Fruit fly (Drosophila melanogaster) whole organism, pupa: ENCODE measurements around the gene Pph13.

Experiments
- CG10348 ChIP-seq: fragments of 200-800 bp; sonication (Bioruptor generic); IDR thresholded peaks from 2 replicates; pipeline ENCODE4 v1.3.6; 2022; ENCODE audit warnings: missing biosample characterization, missing genetic modification characterization
- CG12605 ChIP-seq: fragments of 200-800 bp; sonication (Bioruptor generic); IDR thresholded peaks from 2 replicates; pipeline ENCODE4 v1.3.6; 2022; ENCODE audit warnings: missing biosample characterization, missing genetic modification characterization
- CG13204 ChIP-seq: fragments of 200-800 bp; sonication (Bioruptor generic); optimal IDR thresholded peaks from 2 replicates; lab custom pipeline; 2018; ENCODE audit warnings: missing biosample characterization, mild to moderate bottlenecking, missing genetic modification characterization, moderate library complexity
- CG14655 ChIP-seq: fragments of 200-800 bp; sonication (Bioruptor generic); optimal IDR thresholded peaks from 3 replicates; lab custom pipeline; 2017; ENCODE audit warnings: mild to moderate bottlenecking, missing biosample characterization, missing genetic modification reagents, missing genetic modification characterization
- CG15710 ChIP-seq: fragments of 200-800 bp; sonication (Bioruptor generic); optimal IDR thresholded peaks from 2 replicates; lab custom pipeline; 2018; ENCODE audit warnings: missing biosample characterization, mild to moderate bottlenecking, missing genetic modification characterization, moderate library complexity
- CG17806 ChIP-seq: fragments of 200-800 bp; sonication (Bioruptor generic); optimal IDR thresholded peaks from 2 replicates; lab custom pipeline; 2018; ENCODE audit warnings: missing biosample characterization, mild to moderate bottlenecking, missing genetic modification characterization, moderate library complexity
- CG32121 ChIP-seq: fragments of 200-800 bp; sonication (Bioruptor generic); IDR thresholded peaks from 2 replicates; pipeline ENCODE4 v1.3.6; 2022; ENCODE audit warnings: missing biosample characterization, missing genetic modification characterization
- CG34367 ChIP-seq: fragments of 200-800 bp; sonication (Bioruptor generic); optimal IDR thresholded peaks from 2 replicates; lab custom pipeline; 2018; ENCODE audit warnings: missing biosample characterization, mild to moderate bottlenecking, missing genetic modification characterization
- CG4496 ChIP-seq: fragments of 200-800 bp; sonication (Bioruptor generic); IDR thresholded peaks from 3 replicates; pipeline ENCODE4 v1.3.6; 2022; ENCODE audit warnings: missing biosample characterization, missing genetic modification characterization
- CG8159 ChIP-seq: fragments of 200-800 bp; sonication (Bioruptor generic); optimal IDR thresholded peaks from 3 replicates; lab custom pipeline; 2018; ENCODE audit warnings: missing biosample characterization, mild to moderate bottlenecking, missing genetic modification characterization, moderate library complexity
- CG8301 ChIP-seq: fragments of 200-800 bp; sonication (Bioruptor generic); optimal IDR thresholded peaks from 2 replicates; lab custom pipeline; 2018; ENCODE audit warnings: missing biosample characterization, mild to moderate bottlenecking, missing genetic modification characterization
- CG9948 ChIP-seq: fragments of 200-800 bp; sonication (Bioruptor generic); optimal IDR thresholded peaks from 2 replicates; lab custom pipeline; 2018; ENCODE audit warnings: missing biosample characterization, mild to moderate bottlenecking, missing genetic modification characterization, moderate library complexity
- D1 ChIP-seq: fragments of 200-800 bp; sonication (Bioruptor generic); optimal IDR thresholded peaks from 2 replicates; lab custom pipeline; 2018; ENCODE audit warnings: missing biosample characterization, mild to moderate bottlenecking, missing genetic modification characterization, moderate library complexity
- EcR ChIP-seq: fragments of 200-800 bp; sonication (Bioruptor generic); optimal IDR thresholded peaks from 3 replicates; lab custom pipeline; 2019; ENCODE audit warnings: missing biosample characterization, missing genetic modification characterization, mild to moderate bottlenecking, moderate library complexity, missing genetic modification reagents
- Ets98B ChIP-seq: fragments of 200-800 bp; sonication (Bioruptor generic); IDR thresholded peaks from 2 replicates; pipeline ENCODE4 v1.3.6; 2022; ENCODE audit warnings: missing biosample characterization, missing genetic modification characterization
- Pif1A ChIP-seq: fragments of 200-800 bp; sonication (Bioruptor generic); optimal IDR thresholded peaks from 3 replicates; lab custom pipeline; 2016; ENCODE audit warnings: missing biosample characterization, missing genetic modification characterization
- Pif1B ChIP-seq: fragments of 200-800 bp; sonication (Bioruptor generic); optimal IDR thresholded peaks from 3 replicates; lab custom pipeline; 2016; ENCODE audit warnings: missing biosample characterization, missing genetic modification characterization
- Snoo ChIP-seq: fragments of 200-800 bp; sonication (Bioruptor generic); optimal IDR thresholded peaks from 3 replicates; lab custom pipeline; 2017; ENCODE audit warnings: missing biosample characterization, mild to moderate bottlenecking, missing genetic modification characterization, inconsistent platforms
- fd96Ca ChIP-seq: fragments of 200-800 bp; sonication (Bioruptor generic); IDR thresholded peaks from 3 replicates; pipeline ENCODE4 v1.3.6; 2022; ENCODE audit warnings: missing biosample characterization, missing genetic modification characterization
- gl ChIP-seq: fragments of 200-800 bp; sonication (Bioruptor generic); optimal IDR thresholded peaks from 2 replicates; lab custom pipeline; 2018; ENCODE audit warnings: missing biosample characterization, mild to moderate bottlenecking, missing genetic modification characterization
- rn ChIP-seq: fragments of 200-800 bp; sonication (Bioruptor generic); IDR thresholded peaks from 2 replicates; pipeline ENCODE4 v1.3.6; 2022; ENCODE audit warnings: missing biosample characterization, missing genetic modification characterization

The Pph13 gene

DNA sequence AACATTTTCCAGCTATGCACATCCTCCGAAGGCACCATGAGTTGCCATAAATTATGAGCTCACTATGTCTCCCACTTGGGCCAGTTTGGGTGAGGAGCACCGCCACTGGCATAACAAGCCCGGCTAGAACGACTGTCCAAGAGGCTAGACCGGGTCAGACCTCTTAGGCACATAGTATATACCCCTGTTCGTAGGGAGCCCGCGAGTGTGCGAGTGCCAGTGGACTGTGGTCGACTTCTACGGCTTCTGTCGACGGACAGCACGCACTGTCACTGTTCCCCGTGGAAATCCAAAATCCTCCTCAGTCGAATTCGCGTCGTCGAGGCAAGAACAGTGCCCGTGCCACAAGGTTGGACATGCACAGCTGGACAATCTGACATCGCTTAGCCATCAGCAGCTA lies at the start of gene Pph13:
Pph13 (plus strand) TSS at position 301 of the 400 bp plus-strand sequence.
- TF ChIP-seq CG8159 (tag; lab: Kevin White, UChicago) (no peak), Pif1B (GFP tag; lab: Kevin White, UChicago) (no peak), EcR (no peak), Snoo (no peak)

DNA sequence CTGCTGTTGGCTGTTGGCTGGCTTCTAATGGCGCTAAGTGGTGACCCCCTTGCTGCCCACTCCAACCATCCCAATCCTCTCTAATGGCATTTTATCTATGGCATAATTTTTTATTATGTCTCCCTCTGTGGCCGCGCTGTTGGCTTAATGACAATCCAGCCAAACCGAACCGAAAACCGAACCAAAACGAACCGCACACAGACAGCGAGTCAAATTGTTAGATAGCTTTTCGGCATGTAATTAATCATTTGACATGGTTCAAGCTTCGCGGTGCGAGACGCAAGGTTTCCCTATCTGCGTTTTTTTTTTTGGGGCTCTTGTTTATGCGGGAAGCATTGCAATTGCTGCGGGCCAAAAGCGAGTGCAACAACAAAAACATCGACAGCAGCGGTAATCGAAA lies 49.6 kb upstream of the Pph13 start:
- TF ChIP-seq CG9948 (tag; lab: Kevin White, UChicago) (no peak), CG34367 (tag; lab: Kevin White, UChicago) (no peak), CG4496 (GFP tag; lab: Robert Waterston, UW) (no peak), CG32121 (no peak)

DNA sequence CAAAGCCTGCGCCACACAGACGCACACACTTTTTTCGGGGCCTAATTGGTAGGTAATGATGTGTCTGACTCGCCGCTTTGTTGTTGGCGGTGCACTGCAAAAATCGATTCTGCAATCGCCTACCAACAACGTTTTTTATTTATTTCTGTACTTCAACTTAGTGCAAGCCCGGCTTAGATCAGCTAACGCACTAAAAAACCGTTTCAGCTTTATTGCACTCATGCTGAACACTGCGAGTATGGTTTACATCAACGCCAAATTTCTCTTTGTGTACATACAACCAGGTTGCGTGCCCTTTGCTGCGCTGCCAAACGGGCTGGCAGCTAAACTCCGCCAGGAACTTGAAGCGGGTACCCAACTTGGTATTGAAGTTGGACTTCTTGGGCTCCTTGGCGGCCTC lies 47.0 kb upstream of the Pph13 start:
- no peak for TF ChIP-seq CG10348 (GFP tag; lab: Robert Waterston, UW)
- TF ChIP-seq CG34367 (tag; lab: Kevin White, UChicago), result peak; percentile 71
- TF ChIP-seq Ets98B, result 0 out of 2 replicates have a peak, but pooled peaks have one; percentile 10
- TF ChIP-seq CG14655 (GFP tag; lab: Kevin White, UChicago), result peak; percentile 49
- TF ChIP-seq EcR, result no peak
- TF ChIP-seq fd96Ca (GFP tag; lab: Robert Waterston, UW), result peak; percentile 45; the same call in 1 of the 3 replicates
- peak; percentile 65 for TF ChIP-seq CG9948 (tag; lab: Kevin White, UChicago)
- TF ChIP-seq CG12605, result no peak
- TF ChIP-seq rn (GFP tag; lab: Robert Waterston, UW), result no peak
- peak; percentile 13 for TF ChIP-seq CG13204
- no peak for TF ChIP-seq gl (tag; lab: Kevin White, UChicago)
- peak; percentile 73 for TF ChIP-seq Pif1A
- TF ChIP-seq CG8301 (tag; lab: Kevin White, UChicago), result peak; percentile 10
- no peak for TF ChIP-seq CG32121
- no peak for TF ChIP-seq D1 (tag; lab: Kevin White, UChicago)
- TF ChIP-seq CG15710, result peak; percentile 74
- peak; percentile 57 for TF ChIP-seq CG17806
- TF ChIP-seq Pif1B (GFP tag; lab: Kevin White, UChicago), result peak; percentile 72
- TF ChIP-seq CG4496 (GFP tag; lab: Robert Waterston, UW), result no peak; the same call in 2 of the 3 replicates
- TF ChIP-seq Snoo, result peak; percentile 91
- TF ChIP-seq CG8159 (tag; lab: Kevin White, UChicago), result peak; percentile 57

DNA sequence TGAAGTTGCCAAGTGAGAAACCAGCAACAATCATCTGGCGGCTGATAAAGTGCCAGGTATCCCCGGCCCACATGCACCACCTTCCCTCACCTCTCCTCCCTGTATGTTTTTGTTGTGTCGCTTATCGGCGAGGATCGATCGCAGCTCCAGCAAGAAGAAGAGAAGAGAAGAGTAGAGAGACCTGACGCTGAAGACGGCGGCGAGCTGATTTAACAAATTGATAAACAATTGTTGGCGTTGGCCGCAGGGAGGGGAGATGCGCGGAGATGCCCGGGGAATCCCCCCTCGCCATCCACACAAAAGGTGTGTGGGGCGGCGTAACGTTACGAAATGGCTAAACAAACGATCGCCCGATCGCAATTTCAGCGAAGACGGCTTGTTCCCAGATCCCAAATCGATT lies 43.6 kb upstream of the Pph13 start:
- TF ChIP-seq rn (GFP tag; lab: Robert Waterston, UW), result no peak
- no peak for TF ChIP-seq D1 (tag; lab: Kevin White, UChicago)
- no peak for TF ChIP-seq Pif1A
- TF ChIP-seq CG17806, result no peak
- TF ChIP-seq Pif1B (GFP tag; lab: Kevin White, UChicago), result no peak
- TF ChIP-seq CG9948 (tag; lab: Kevin White, UChicago), result no peak
- TF ChIP-seq CG8301 (tag; lab: Kevin White, UChicago), result no peak
- no peak for TF ChIP-seq CG14655 (GFP tag; lab: Kevin White, UChicago)
- no peak for TF ChIP-seq Snoo
- no peak for TF ChIP-seq Ets98B
- no peak for TF ChIP-seq CG32121
- no peak for TF ChIP-seq CG34367 (tag; lab: Kevin White, UChicago)
- TF ChIP-seq EcR, result peak; percentile 0
- no peak for TF ChIP-seq CG12605
- peak; percentile 77 for TF ChIP-seq CG13204
- TF ChIP-seq, all 21 proteins: peak for 2

DNA sequence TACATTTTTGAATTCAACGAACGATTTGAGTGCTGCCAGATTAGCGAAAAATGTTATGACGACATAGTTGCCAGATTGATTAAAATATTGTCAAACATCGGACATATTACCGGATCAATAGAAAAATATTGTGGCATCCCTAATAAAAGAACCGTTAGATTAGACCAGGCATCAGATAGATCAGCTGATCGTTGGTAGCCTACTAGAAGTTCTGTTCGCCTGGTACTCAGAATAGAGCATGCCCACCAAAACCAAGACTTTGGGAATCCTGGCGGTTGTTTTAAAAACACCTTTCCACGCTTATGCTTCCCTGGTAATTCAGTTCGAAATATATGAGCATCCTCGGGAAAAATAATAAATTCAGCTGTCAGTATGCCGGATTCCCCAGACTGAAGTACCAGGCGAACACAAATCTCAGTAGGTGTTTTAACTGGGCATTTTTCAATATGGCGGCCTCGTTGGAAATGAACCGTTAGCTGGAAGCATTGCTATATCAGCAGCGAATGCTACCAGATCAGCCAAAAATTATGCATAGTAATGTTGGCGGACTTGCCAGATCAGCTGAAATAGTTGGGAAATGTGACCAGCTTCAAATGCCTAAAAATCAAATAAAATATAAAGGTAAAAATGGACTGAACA lies 36.6 kb upstream of the Pph13 start:
- TF ChIP-seq CG34367 (tag; lab: Kevin White, UChicago) (no peak), CG8301 (tag; lab: Kevin White, UChicago) (peak; percentile 2), CG14655 (GFP tag; lab: Kevin White, UChicago) (no peak), EcR (no peak), CG32121 (peak; percentile 15; the same call in 1 of the 2 replicates)
- TF ChIP-seq, all 21 proteins: peak for 2

DNA sequence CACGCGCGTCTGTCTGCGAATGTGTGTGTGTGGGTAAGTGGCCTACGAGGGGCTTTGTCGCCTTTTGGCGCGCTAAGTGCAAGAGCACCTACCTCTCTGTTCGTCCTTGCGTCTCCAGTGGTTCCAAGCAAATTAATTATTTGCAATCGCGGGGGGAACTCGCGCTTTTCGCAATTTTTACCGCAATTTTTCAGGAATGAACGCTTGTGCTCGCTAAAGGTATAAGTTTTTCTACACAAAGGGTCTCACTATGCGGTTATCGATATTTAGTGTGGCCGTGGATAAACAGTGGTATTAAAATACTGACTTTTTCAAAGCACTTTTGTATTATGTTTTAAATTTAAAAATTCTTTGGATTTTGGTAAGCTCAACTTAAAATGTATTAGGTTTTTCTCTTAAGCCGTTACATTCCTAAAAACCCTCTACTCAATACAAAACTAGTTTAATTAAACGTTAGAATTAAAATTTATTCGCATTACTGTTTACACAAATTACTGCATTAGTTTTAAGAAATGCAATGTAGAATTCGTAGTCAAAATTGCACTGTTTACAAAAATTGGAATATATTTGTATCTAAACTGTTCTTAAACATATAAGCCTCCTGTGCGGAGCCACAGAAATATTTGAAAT lies 34.8 kb upstream of the Pph13 start, which contains the start of gene lwr:
lwr (minus strand) TSS at position 243 of the 630 bp plus-strand sequence.
- TF ChIP-seq CG14655 (GFP tag; lab: Kevin White, UChicago), result no peak
- TF ChIP-seq CG10348 (GFP tag; lab: Robert Waterston, UW), result no peak
- TF ChIP-seq EcR, result peak; percentile 14

DNA sequence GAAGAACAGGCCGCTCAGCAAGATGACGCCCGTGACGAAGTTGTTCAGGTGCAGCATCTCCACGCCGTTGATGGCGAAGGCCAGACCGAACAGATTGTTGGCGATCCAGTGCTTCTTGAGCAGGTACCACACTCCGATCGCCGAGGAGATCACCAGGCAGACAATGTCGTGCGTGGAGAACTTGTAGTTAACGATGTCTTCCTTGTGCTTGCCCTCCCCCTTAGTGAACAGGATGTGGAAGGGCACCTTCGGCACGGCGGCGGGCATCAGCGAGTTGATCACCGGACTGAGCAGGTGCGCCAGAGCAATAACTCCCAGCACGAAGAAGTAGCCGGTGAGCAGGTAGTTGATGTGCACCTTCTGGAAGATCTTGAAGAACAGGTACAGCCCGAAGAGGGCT lies 33.5 kb upstream of the Pph13 start:
- no peak for TF ChIP-seq gl (tag; lab: Kevin White, UChicago)
- TF ChIP-seq rn (GFP tag; lab: Robert Waterston, UW), result no peak
- TF ChIP-seq CG32121, result no peak
- TF ChIP-seq CG34367 (tag; lab: Kevin White, UChicago), result no peak
- TF ChIP-seq CG10348 (GFP tag; lab: Robert Waterston, UW), result no peak
- TF ChIP-seq, all 21 proteins: peak for 0
